Worm (Caenorhabditis elegans) whole organism, L3 larva: Measurements from ENCODE around the gene zig-4.

Source experiments
- mdl-1 ChIP-seq: fragments of 150-350 bp; optimal IDR thresholded peaks from 2 replicates; lab custom pipeline; 2014; ENCODE audit warnings: missing biosample characterization, missing genetic modification characterization
- nfya-1 ChIP-seq: sonication (generic microtip); optimal IDR thresholded peaks from 2 replicates; lab custom pipeline; 2017; ENCODE audit warnings: missing genetic modification characterization, mild to moderate bottlenecking, missing compliant biosample characterization, antibody characterized with exemption, moderate library complexity; ENCODE audit not compliant: insufficient read depth
- nhr-43 ChIP-seq: sonication (generic microtip); optimal IDR thresholded peaks from 2 replicates; lab custom pipeline; 2016; ENCODE audit warnings: mild to moderate bottlenecking, missing genetic modification characterization, missing compliant biosample characterization; ENCODE audit not compliant: poor library complexity, severe bottlenecking
- nhr-76 ChIP-seq: fragments of 150-350 bp; sonication (generic microtip); optimal IDR thresholded peaks from 5 replicates; lab custom pipeline; 2014; ENCODE audit warnings: missing biosample characterization, missing genetic modification characterization

DNA sequence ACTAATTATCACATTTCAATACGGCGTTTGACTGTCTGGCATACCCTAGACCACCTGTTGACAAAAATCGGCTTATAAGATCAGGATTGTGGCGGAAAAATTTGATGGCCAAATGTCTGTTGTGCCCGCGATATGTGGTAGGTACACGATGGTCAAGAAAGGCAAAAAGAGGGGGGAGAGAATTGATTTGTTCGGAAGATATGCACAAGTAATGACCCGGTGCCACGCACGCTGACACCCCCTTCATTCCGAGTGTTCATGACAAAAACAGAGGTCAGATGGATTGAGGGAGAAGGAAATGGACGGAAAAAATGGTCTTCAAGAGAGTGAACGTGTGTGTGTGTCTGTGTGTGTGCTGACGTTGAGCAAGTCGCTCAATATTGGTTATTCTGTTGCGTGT is 40.2 kb downstream of the zig-4 start:
- TF ChIP-seq mdl-1 (tag; lab: Kevin White, UChicago) (no peak), nhr-43 (tag; lab: Kevin White, UChicago) (no peak), nhr-76 (tag; lab: Kevin White, UChicago) (no peak), nfya-1 (tag; lab: Kevin White, UChicago) (no peak)
